Fruit fly (Drosophila melanogaster): ENCODE data around the gene Grip163.

The Grip163 gene

DNA sequence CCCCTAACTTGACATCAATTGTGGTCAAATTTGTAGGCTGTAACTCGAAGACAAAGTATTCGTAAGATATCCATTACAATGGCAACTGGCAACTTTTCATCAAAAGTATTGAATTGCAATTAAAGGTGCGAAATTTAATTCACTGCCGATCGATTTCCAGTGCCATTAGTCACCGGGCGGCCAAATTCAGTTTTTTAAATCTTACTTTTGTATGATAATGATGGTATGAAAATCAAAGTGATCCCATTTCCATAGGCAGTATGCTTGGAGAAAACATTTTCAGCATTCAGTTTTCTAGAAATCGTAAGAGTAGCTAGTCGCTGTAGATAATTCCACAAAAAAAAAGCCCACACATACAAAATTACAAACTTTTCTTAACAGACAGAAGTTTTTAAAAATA is 46.3 kb upstream of the Grip163 start, which contains the start of gene CG43638 (continued):
- TF ChIP-seq CG17186 (GFP tag; optimal IDR thresholded peaks at IDR 0.05): no peak
- TF ChIP-seq knrl (GFP tag; IDR thresholded peaks at IDR 0.05; ENCODE audit: partially characterized antibody): no peak

DNA sequence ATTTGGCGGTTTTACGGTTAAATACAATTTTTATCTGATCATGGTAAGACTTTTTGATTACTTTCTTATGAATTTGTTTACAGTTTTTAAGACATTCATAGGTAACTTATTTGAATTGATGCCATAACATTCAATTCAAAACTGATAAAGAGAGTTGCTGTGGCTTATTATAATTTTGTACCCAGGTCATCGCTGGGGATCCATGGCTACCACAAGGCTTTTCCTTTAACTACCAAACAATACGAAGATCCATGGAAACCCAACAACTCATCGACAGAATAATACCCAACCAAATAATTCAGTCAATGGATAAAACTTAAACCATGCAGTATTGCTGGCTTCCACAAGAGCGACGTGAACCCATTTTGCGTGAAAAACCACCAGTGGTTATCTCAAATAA is 44.1 kb upstream of the Grip163 start, which contains the start of gene CG6793:
Gene CG6793 (plus strand): TSS at position 301 of the 400 bp plus-strand sequence.
- TF ChIP-seq dpn (GFP tag; optimal IDR thresholded peaks at IDR 0.05) (no peak), CG9609 (GFP tag; optimal IDR thresholded peaks at IDR 0.05) (no peak), CG7271 (tag; optimal IDR thresholded peaks at IDR 0.05) (no peak), CG10366 (GFP tag; IDR thresholded peaks at IDR 0.05) (no peak), CG11695 (GFP tag; IDR thresholded peaks at IDR 0.05) (no peak), CG4328 (GFP tag; optimal IDR thresholded peaks at IDR 0.05) (no peak), pzg (GFP tag; optimal IDR thresholded peaks at IDR 0.05) (no peak), pan (optimal IDR thresholded peaks at IDR 0.05) (no peak), pan (GFP tag; optimal IDR thresholded peaks at IDR 0.05 in 1 of 2, IDR thresholded peaks at IDR 0.05 in 1 of 2) (no peak), CG13123 (GFP tag; optimal IDR thresholded peaks at IDR 0.05) (no peak), CG31388 (GFP tag; optimal IDR thresholded peaks at IDR 0.05) (no peak), grau (tag; optimal IDR thresholded peaks at IDR 0.05) (no peak), CG4282 (GFP tag; optimal IDR thresholded peaks at IDR 0.05) (no peak), jing (GFP tag; optimal IDR thresholded peaks at IDR 0.05) (no peak), B-H1 (GFP tag; IDR thresholded peaks at IDR 0.05) (no peak), CG12391 (tag; optimal IDR thresholded peaks at IDR 0.05) (no peak), her (GFP tag; optimal IDR thresholded peaks at IDR 0.05) (no peak), D19B (GFP tag; optimal IDR thresholded peaks at IDR 0.05) (no peak), CG11560 (tag; IDR thresholded peaks at IDR 0.05) (no peak)

DNA sequence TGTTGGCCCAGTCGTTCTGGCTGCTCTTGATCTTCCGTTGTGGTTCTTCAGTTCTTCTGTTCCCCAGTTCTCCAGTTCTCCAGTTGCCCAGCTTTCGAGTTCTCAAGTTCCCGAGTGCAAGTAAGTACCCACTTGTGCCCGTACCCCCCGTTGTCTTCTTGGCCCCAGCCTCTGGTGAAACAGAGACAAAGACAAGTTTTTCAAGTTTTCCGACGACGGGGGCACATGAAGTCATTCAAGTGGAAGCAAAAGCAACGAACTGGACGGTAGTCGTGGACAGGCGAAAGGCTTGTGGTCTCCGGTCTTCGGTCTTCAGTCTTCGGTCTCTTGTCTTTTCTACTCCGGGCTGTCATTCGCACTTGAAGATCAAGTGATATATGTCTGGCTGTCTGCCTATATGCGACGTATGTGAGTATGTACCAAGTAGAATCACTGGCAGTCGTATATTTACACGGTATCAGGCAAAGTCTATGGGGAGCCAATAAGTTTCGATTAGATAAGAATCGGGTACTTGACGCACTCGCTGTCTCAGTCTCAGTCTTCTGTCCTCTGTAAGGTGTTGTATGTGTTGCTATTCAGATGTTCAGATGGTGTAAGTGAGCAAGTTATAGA is 42.5 kb upstream of the Grip163 start:
- TF ChIP-seq Drgx (GFP tag; IDR thresholded peaks at IDR 0.05) (0 out of 2 replicates have a peak, but pooled peaks have one; percentile 8), ATbp (GFP tag; optimal IDR thresholded peaks at IDR 0.05) (no peak), GATAe (GFP tag; conservative IDR thresholded peaks at IDR 0.05) (peak; percentile 19; the same call in 1 of the 2 replicates), chm (GFP tag; IDR thresholded peaks at IDR 0.05) (peak; percentile 16; the same call in 1 of the 2 replicates), CG10543 (GFP tag; optimal IDR thresholded peaks at IDR 0.05) (peak; percentile 10), CG14441 (GFP tag; IDR thresholded peaks at IDR 0.05) (no peak), knrl (GFP tag; IDR thresholded peaks at IDR 0.05; ENCODE audit: partially characterized antibody) (no peak), crol (GFP tag; IDR thresholded peaks at IDR 0.05) (peak; percentile 68; the same call in 1 of the 2 replicates), Deaf1 (tag; optimal IDR thresholded peaks at IDR 0.05) (peak; percentile 63), sug (tag; optimal IDR thresholded peaks at IDR 0.05) (peak; percentile 90), Nf-YB (GFP tag; optimal IDR thresholded peaks at IDR 0.05) (peak; percentile 13), CG13894 (tag; optimal IDR thresholded peaks at IDR 0.05) (peak; percentile 33), CG1602 (GFP tag; optimal IDR thresholded peaks at IDR 0.05) (no peak), CG10147 (GFP tag; optimal IDR thresholded peaks at IDR 0.05) (no peak), dati (GFP tag; IDR thresholded peaks at IDR 0.05) (no peak), CG14710 (tag; optimal IDR thresholded peaks at IDR 0.05) (no peak), row (GFP tag; IDR thresholded peaks at IDR 0.05) (0 out of 3 replicates have a peak, but pooled peaks have one; percentile 16), CG18599 (GFP tag; optimal IDR thresholded peaks at IDR 0.05) (no peak), Med (GFP tag) (peak; percentile 74), Pdp1 (GFP tag; optimal IDR thresholded peaks at IDR 0.05) (peak in 1 of 2 experiments; percentile 35), Vsx1 (GFP tag; optimal IDR thresholded peaks at IDR 0.05) (peak; percentile 51), grn (GFP tag; optimal IDR thresholded peaks at IDR 0.05) (peak; percentile 92), mirr (GFP tag; optimal IDR thresholded peaks at IDR 0.05) (peak; percentile 29), D19B (GFP tag; optimal IDR thresholded peaks at IDR 0.05) (peak; percentile 78), CG13123 (GFP tag; optimal IDR thresholded peaks at IDR 0.05) (no peak), HmgZ (tag; optimal IDR thresholded peaks at IDR 0.05) (peak; percentile 47), CG12769 (tag; optimal IDR thresholded peaks at IDR 0.05) (peak; percentile 25), CG2199 (GFP tag; IDR thresholded peaks at IDR 0.05) (0 out of 3 replicates have a peak, but pooled peaks have one; percentile 11), cg (GFP tag; optimal IDR thresholded peaks at IDR 0.05) (peak; percentile 10)
